Worm (Caenorhabditis elegans): Measurements from ENCODE around the gene K10C8.4.

ce11 chrV:12679807-12680206, 16.3 kb upstream of the K10C8.4 start, which contains the start of gene frpr-15:
- TF ChIP-seq ztf-11 (tag; optimal IDR thresholded peaks at IDR 0.05): no peak
- TF ChIP-seq ama-1 (optimal IDR thresholded peaks at IDR 0.05): no peak
- no peak for TF ChIP-seq nhr-11 (tag; optimal IDR thresholded peaks at IDR 0.05)
- no peak for TF ChIP-seq skn-1 (tag; optimal IDR thresholded peaks at IDR 0.05)
- TF ChIP-seq mdl-1 (tag; optimal IDR thresholded peaks at IDR 0.05): no peak
- TF ChIP-seq tbx-2 (tag; optimal IDR thresholded peaks at IDR 0.05): no peak
- no peak for TF ChIP-seq nhr-76 (tag; optimal IDR thresholded peaks at IDR 0.05)
- TF ChIP-seq snpc-4 (tag; optimal IDR thresholded peaks at IDR 0.05): no peak
- TF ChIP-seq aly-2 (tag; optimal IDR thresholded peaks at IDR 0.05): no peak

Measured in whole organism, L3 larva.